Fruit fly (Drosophila melanogaster): ENCODE measurements around the gene Tomosyn.

- TF ChIP-seq CrebA (GFP tag; optimal IDR thresholded peaks at IDR 0.05; ENCODE audit: borderline replicate concordance) (no peak), dsf (GFP tag; optimal IDR thresholded peaks at IDR 0.05; ENCODE audit: borderline replicate concordance) (no peak), Abd-B (GFP tag; optimal IDR thresholded peaks at IDR 0.05) (no peak), OdsH (GFP tag; optimal IDR thresholded peaks at IDR 0.05) (no peak)
These were observed 35.6 kb upstream of the Tomosyn start, which contains the start of the genes CG1824 and Sec16 for dm6 chrX:12595610-12596336.
